Worm (Caenorhabditis elegans) whole organism, young adult: ENCODE results near the gene ptr-24.

ENCODE experiments used
- B0019.2 ChIP-seq: fragments of 200-800 bp; sonication (Bioruptor generic); conservative IDR thresholded peaks from 2 replicates; pipeline ENCODE4 v1.3.6; 2022; ENCODE audit warnings: missing genetic modification reagents, missing genetic modification characterization, missing compliant biosample characterization
- D2030.7 ChIP-seq: fragments of 200-800 bp; sonication (Bioruptor generic); IDR thresholded peaks from 2 replicates; pipeline ENCODE4 v1.3.6; 2022; ENCODE audit warnings: missing genetic modification reagents, missing genetic modification characterization, missing compliant biosample characterization
- F10E7.11 ChIP-seq: sonication (generic microtip); optimal IDR thresholded peaks from 2 replicates; lab custom pipeline; 2017; ENCODE audit warnings: mild to moderate bottlenecking, missing genetic modification characterization, moderate library complexity, missing compliant biosample characterization
- F57C9.4 ChIP-seq: sonication (generic microtip); optimal IDR thresholded peaks from 2 replicates; lab custom pipeline; 2017; ENCODE audit warnings: mild to moderate bottlenecking, missing genetic modification characterization, missing compliant biosample characterization
- ama-1 ChIP-seq, 3 experiments: fragments of 150-350 bp in 1 of 3; sonication (generic microtip) in 2 of 3; optimal IDR thresholded peaks; 2 replicates each; lab custom pipeline; 2014 to 2018; ENCODE audit warnings: missing biosample characterization in 2 of 3, missing genetic modification characterization in 2 of 3, missing genetic modification reagents in 2 of 3
- aptf-3 ChIP-seq: fragments of 200-800 bp; sonication (Bioruptor generic); IDR thresholded peaks from 2 replicates; pipeline ENCODE4 v1.3.6; 2022; ENCODE audit warnings: missing genetic modification characterization, missing compliant biosample characterization
- atf-7 ChIP-seq: sonication (generic microtip); optimal IDR thresholded peaks from 2 replicates; lab custom pipeline; 2017; ENCODE audit warnings: mild to moderate bottlenecking, missing genetic modification characterization, missing compliant biosample characterization
- bed-1 ChIP-seq: fragments of 200-800 bp; sonication (Bioruptor generic); IDR thresholded peaks from 2 replicates; pipeline ENCODE4 v1.3.6; 2022; ENCODE audit warnings: missing genetic modification reagents, missing genetic modification characterization, missing compliant biosample characterization
- ccch-3 ChIP-seq: fragments of 200-800 bp; sonication (Bioruptor generic); optimal IDR thresholded peaks from 2 replicates; lab custom pipeline; 2018; ENCODE audit warnings: mild to moderate bottlenecking, missing genetic modification characterization, missing compliant biosample characterization
- cebp-1 ChIP-seq, 2 experiments: fragments of 200-800 bp in 1 of 2; sonication (Bioruptor generic) in 1 of 2; sonication (generic microtip) in 1 of 2; IDR thresholded peaks in 1 of 2; optimal IDR thresholded peaks in 1 of 2; 2 replicates each; pipeline versions ENCODE4 v1.3.6 to Lab custom; 2017 to 2022; ENCODE audit warnings: missing compliant biosample characterization in 2 of 2, missing genetic modification characterization in 2 of 2, mild to moderate bottlenecking in 1 of 2, missing genetic modification reagents in 1 of 2, moderate library complexity in 1 of 2
- ceh-40 ChIP-seq: fragments of 200-800 bp; sonication (Bioruptor generic); IDR thresholded peaks from 2 replicates; pipeline ENCODE4 v1.3.6; 2022; ENCODE audit warnings: missing genetic modification characterization, missing compliant biosample characterization
- dpff-1 ChIP-seq: sonication (generic microtip); optimal IDR thresholded peaks from 2 replicates; lab custom pipeline; 2017; ENCODE audit warnings: mild to moderate bottlenecking, missing genetic modification characterization, missing compliant biosample characterization
- egl-18 ChIP-seq: fragments of 200-800 bp; sonication (Bioruptor generic); IDR thresholded peaks from 2 replicates; pipeline ENCODE4 v1.3.6; 2022; ENCODE audit warnings: missing genetic modification reagents, missing genetic modification characterization, missing compliant biosample characterization
- egrh-3 ChIP-seq: fragments of 200-800 bp; sonication (Bioruptor generic); IDR thresholded peaks from 2 replicates; pipeline ENCODE4 v1.3.6; 2022; ENCODE audit warnings: missing genetic modification reagents, missing genetic modification characterization, missing compliant biosample characterization
- ekl-4 ChIP-seq: fragments of 200-800 bp; sonication (Bioruptor generic); IDR thresholded peaks from 2 replicates; pipeline ENCODE4 v1.3.6; 2022; ENCODE audit warnings: missing genetic modification reagents, missing genetic modification characterization, missing compliant biosample characterization
- him-1 ChIP-seq: sonication (generic microtip); optimal IDR thresholded peaks from 2 replicates; lab custom pipeline; 2016; ENCODE audit warnings: missing genotype, missing genetic modification reagents, missing genetic modification characterization, missing compliant biosample characterization
- hlh-26 ChIP-seq: fragments of 200-800 bp; sonication (Bioruptor generic); conservative IDR thresholded peaks from 2 replicates; pipeline ENCODE4 v1.3.6; 2022; ENCODE audit warnings: missing genetic modification reagents, missing genetic modification characterization, missing compliant biosample characterization
- let-526 ChIP-seq: fragments of 200-800 bp; sonication (Bioruptor generic); IDR thresholded peaks from 2 replicates; pipeline ENCODE4 v1.3.6; 2022; ENCODE audit warnings: missing genetic modification reagents, missing genetic modification characterization, missing compliant biosample characterization
- lir-1 ChIP-seq: fragments of 200-800 bp; sonication (Bioruptor generic); conservative IDR thresholded peaks from 2 replicates; pipeline ENCODE4 v1.3.6; 2022; ENCODE audit warnings: missing genetic modification reagents, missing genetic modification characterization, missing compliant biosample characterization
- lsy-27 ChIP-seq: sonication (generic microtip); optimal IDR thresholded peaks from 2 replicates; lab custom pipeline; 2017; ENCODE audit warnings: missing genetic modification characterization, mild to moderate bottlenecking, missing compliant biosample characterization, antibody characterized with exemption, missing genotype, borderline replicate concordance; ENCODE audit not compliant: insufficient read depth
- madf-6 ChIP-seq: fragments of 200-800 bp; sonication (Bioruptor generic); IDR thresholded peaks from 2 replicates; pipeline ENCODE4 v1.3.6; 2022; ENCODE audit warnings: missing genetic modification reagents, missing genetic modification characterization, missing compliant biosample characterization
- mcd-1 ChIP-seq: fragments of 200-800 bp; sonication (Bioruptor generic); IDR thresholded peaks from 2 replicates; pipeline ENCODE4 v1.3.6; 2022; ENCODE audit warnings: missing genetic modification reagents, missing genetic modification characterization, missing compliant biosample characterization
- nfya-1 ChIP-seq: sonication (generic microtip); optimal IDR thresholded peaks from 2 replicates; lab custom pipeline; 2017; ENCODE audit warnings: antibody characterized with exemption, missing compliant biosample characterization, missing genetic modification characterization, borderline replicate concordance; ENCODE audit not compliant: insufficient read depth
- nfyb-1 ChIP-seq: fragments of 200-800 bp; sonication (Bioruptor generic); IDR thresholded peaks from 2 replicates; pipeline ENCODE4 v1.3.6; 2022; ENCODE audit warnings: missing genetic modification reagents, missing genetic modification characterization, missing compliant biosample characterization
- nhr-120 ChIP-seq: fragments of 200-800 bp; sonication (Bioruptor generic); IDR thresholded peaks from 2 replicates; pipeline ENCODE4 v1.3.6; 2022; ENCODE audit warnings: missing genetic modification characterization, missing compliant biosample characterization
- nhr-80 ChIP-seq: sonication (generic microtip); optimal IDR thresholded peaks from 2 replicates; lab custom pipeline; 2016; ENCODE audit warnings: missing genetic modification characterization, missing compliant biosample characterization
- sdz-38 ChIP-seq: sonication (generic microtip); optimal IDR thresholded peaks from 2 replicates; lab custom pipeline; 2016; ENCODE audit warnings: missing genotype, missing genetic modification characterization, missing compliant biosample characterization
- tbx-9 ChIP-seq: sonication (generic microtip); optimal IDR thresholded peaks from 2 replicates; lab custom pipeline; 2016; ENCODE audit warnings: borderline replicate concordance, missing genetic modification characterization, inconsistent platforms, missing compliant biosample characterization
- zfh-2 ChIP-seq: fragments of 200-800 bp; sonication (Bioruptor generic); conservative IDR thresholded peaks from 2 replicates; pipeline ENCODE4 v1.3.6; 2022; ENCODE audit warnings: missing genetic modification reagents, missing genetic modification characterization, missing compliant biosample characterization
- ztf-22 ChIP-seq: fragments of 200-800 bp; sonication (Bioruptor generic); optimal IDR thresholded peaks from 2 replicates; lab custom pipeline; 2018; ENCODE audit warnings: mild to moderate bottlenecking, missing genetic modification characterization, moderate library complexity, missing compliant biosample characterization
- ztf-25 ChIP-seq: fragments of 200-800 bp; sonication (Bioruptor generic); IDR thresholded peaks from 2 replicates; pipeline ENCODE4 v1.3.6; 2022; ENCODE audit warnings: missing genetic modification reagents, missing genetic modification characterization, missing compliant biosample characterization
- ztf-26 ChIP-seq: sonication (generic microtip); optimal IDR thresholded peaks from 2 replicates; lab custom pipeline; 2017; ENCODE audit warnings: missing genetic modification characterization, missing compliant biosample characterization

ptr-24 gene

ce11 chrX:13366955-13367354, 29.1 kb downstream of the ptr-24 start:
- TF ChIP-seq ztf-25 (GFP tag; lab: Robert Waterston, UW), result no peak
- TF ChIP-seq cebp-1 (GFP tag; IDR thresholded peaks at IDR 0.05; lab: Robert Waterston, UW), result peak; percentile 69; the same call in 1 of the 2 replicates
- TF ChIP-seq cebp-1 (tag; optimal IDR thresholded peaks at IDR 0.05; lab: Kevin White, UChicago), result peak; percentile 87
- no peak for TF ChIP-seq lsy-27 (tag; lab: Kevin White, UChicago)
- TF ChIP-seq nfya-1, result no peak
- TF ChIP-seq, all 124 proteins: peak for 1

- TF ChIP-seq atf-7 (no peak), dpff-1 (tag; lab: Kevin White, UChicago) (no peak), ztf-26 (tag; lab: Kevin White, UChicago) (no peak), nhr-80 (peak; percentile 92), cebp-1 (GFP tag; IDR thresholded peaks at IDR 0.05; lab: Robert Waterston, UW) (no peak), cebp-1 (tag; optimal IDR thresholded peaks at IDR 0.05; lab: Kevin White, UChicago) (peak; percentile 0), ztf-22 (GFP tag; lab: Kevin White, UChicago) (peak; percentile 50), ekl-4 (no peak), lir-1 (GFP tag; lab: Robert Waterston, UW) (no peak), aptf-3 (GFP tag; lab: Robert Waterston, UW) (no peak), F10E7.11 (tag; lab: Kevin White, UChicago) (no peak)
These were observed 30.5 kb downstream of the ptr-24 start for ce11 chrX:13368283-13368682.

ce11 chrX:13376185-13376584, 38.4 kb downstream of the ptr-24 start:
- no peak for TF ChIP-seq ama-1 (optimal IDR thresholded peaks at IDR 0.05; lab: Kevin White, UChicago)
- no peak for TF ChIP-seq ama-1 (GFP tag; optimal IDR thresholded peaks at IDR 0.05; lab: Kevin White, UChicago)
- no peak for TF ChIP-seq atf-7
- TF ChIP-seq nfyb-1 (GFP tag; lab: Robert Waterston, UW), result no peak
- no peak for TF ChIP-seq hlh-26 (GFP tag; lab: Robert Waterston, UW)
- TF ChIP-seq egl-18 (GFP tag; lab: Robert Waterston, UW), result no peak
- no peak for TF ChIP-seq bed-1 (GFP tag; lab: Robert Waterston, UW)
- no peak for TF ChIP-seq D2030.7 (GFP tag; lab: Robert Waterston, UW)
- TF ChIP-seq egrh-3 (GFP tag; lab: Robert Waterston, UW), result peak; percentile 48; the same call in 1 of the 2 replicates
- TF ChIP-seq him-1, result no peak
- peak; percentile 78 for TF ChIP-seq zfh-2 (GFP tag; lab: Robert Waterston, UW)
- TF ChIP-seq ceh-40, result no peak
- TF ChIP-seq ztf-22 (GFP tag; lab: Kevin White, UChicago), result no peak

ce11 chrX:13376851-13377250, 39.0 kb downstream of the ptr-24 start, which contains the start of the genes C49F8.14 and gem-1:
Gene C49F8.14 (minus strand): TSS chrX:13376949.
Gene gem-1 (minus strand): TSS chrX:13376992.
- TF ChIP-seq ekl-4 (no peak), tbx-9 (no peak), sdz-38 (tag; lab: Kevin White, UChicago) (no peak)

- TF ChIP-seq ccch-3, result no peak
- TF ChIP-seq let-526 (GFP tag; lab: Robert Waterston, UW), result no peak
- TF ChIP-seq ekl-4, result no peak
- TF ChIP-seq madf-6 (GFP tag; lab: Robert Waterston, UW), result no peak
- TF ChIP-seq F57C9.4 (tag; lab: Kevin White, UChicago), result no peak
- no peak for TF ChIP-seq B0019.2 (GFP tag; lab: Robert Waterston, UW)
- no peak for TF ChIP-seq mcd-1 (GFP tag; lab: Robert Waterston, UW)
- no peak for TF ChIP-seq nhr-120
These were observed 41.2 kb downstream of the ptr-24 start for ce11 chrX:13379072-13379471.
